Worm (Caenorhabditis elegans): ENCODE results near the gene srlf-7.

- no peak for TF ChIP-seq klf-2 (GFP tag; conservative IDR thresholded peaks at IDR 0.05)
- TF ChIP-seq cog-1 (tag; optimal IDR thresholded peaks at IDR 0.05), result no peak
- no peak for TF ChIP-seq tab-1 (GFP tag; IDR thresholded peaks at IDR 0.05)
- no peak for TF ChIP-seq ztf-29 (GFP tag; IDR thresholded peaks at IDR 0.05)
- TF ChIP-seq flt-1 (GFP tag; IDR thresholded peaks at IDR 0.05), result no peak
- no peak for TF ChIP-seq T22C8.4 (GFP tag; IDR thresholded peaks at IDR 0.05)
Observed at ce11 chrIV:7234623-7235022, 45.5 kb downstream of the srlf-7 start.

Measured in whole organism, midembryonic.